Worm (Caenorhabditis elegans) whole organism, late embryonic: ENCODE results near the gene srh-20.

Experiments
- C08G9.2 ChIP-seq: sonication (generic microtip); optimal IDR thresholded peaks from 2 replicates; lab custom pipeline; 2016; ENCODE audit warnings: mild to moderate bottlenecking, missing genetic modification characterization, moderate library complexity, missing compliant biosample characterization
- C38D4.7 ChIP-seq: fragments of 200-800 bp; sonication (Bioruptor generic); optimal IDR thresholded peaks from 2 replicates; lab custom pipeline; 2018; ENCODE audit warnings: mild to moderate bottlenecking, missing genetic modification characterization, moderate library complexity, missing compliant biosample characterization
- K02D7.2 ChIP-seq: sonication (generic microtip); optimal IDR thresholded peaks from 2 replicates; lab custom pipeline; 2017; ENCODE audit warnings: mild to moderate bottlenecking, missing genetic modification characterization, missing compliant biosample characterization
- T23F11.4 ChIP-seq: fragments of 200-800 bp; sonication (Bioruptor generic); optimal IDR thresholded peaks from 2 replicates; lab custom pipeline; 2018; ENCODE audit warnings: mild to moderate bottlenecking, missing genetic modification characterization, missing compliant biosample characterization
- Y22D7AL.16 ChIP-seq: sonication (generic microtip); optimal IDR thresholded peaks from 2 replicates; lab custom pipeline; 2016; ENCODE audit warnings: missing genetic modification characterization, missing compliant biosample characterization
- ama-1 ChIP-seq: fragments of 150-350 bp; optimal IDR thresholded peaks from 2 replicates; lab custom pipeline; 2014
- ceh-18 ChIP-seq: sonication (generic microtip); optimal IDR thresholded peaks from 2 replicates; lab custom pipeline; 2016; ENCODE audit warnings: missing genetic modification characterization, missing compliant biosample characterization
- ceh-19 ChIP-seq: fragments of 200-800 bp; sonication (Bioruptor generic); optimal IDR thresholded peaks from 2 replicates; lab custom pipeline; 2018; ENCODE audit warnings: mild to moderate bottlenecking, missing genetic modification characterization, missing compliant biosample characterization
- ceh-2 ChIP-seq: sonication (generic microtip); optimal IDR thresholded peaks from 2 replicates; lab custom pipeline; 2016; ENCODE audit warnings: missing genotype, missing genetic modification characterization, missing compliant biosample characterization
- ceh-24 ChIP-seq: sonication (generic microtip); optimal IDR thresholded peaks from 2 replicates; lab custom pipeline; 2016; ENCODE audit warnings: mild to moderate bottlenecking, missing genetic modification characterization, missing compliant biosample characterization
- ceh-30 ChIP-seq: fragments of 150-350 bp; optimal IDR thresholded peaks from 2 replicates; lab custom pipeline; 2014; ENCODE audit warnings: missing biosample characterization, missing genetic modification characterization
- ceh-31 ChIP-seq: sonication (generic microtip); optimal IDR thresholded peaks from 2 replicates; lab custom pipeline; 2016; ENCODE audit warnings: missing genetic modification characterization, missing compliant biosample characterization
- ceh-34 ChIP-seq: sonication (generic microtip); optimal IDR thresholded peaks from 2 replicates; lab custom pipeline; 2016; ENCODE audit warnings: mild to moderate bottlenecking, missing genetic modification characterization, missing compliant biosample characterization
- ceh-45 ChIP-seq: fragments of 200-800 bp; sonication (Bioruptor generic); IDR thresholded peaks from 2 replicates; pipeline ENCODE4 v1.3.6; 2022; ENCODE audit warnings: missing genetic modification reagents, missing genetic modification characterization, missing compliant biosample characterization
- ceh-48 ChIP-seq: sonication (generic microtip); optimal IDR thresholded peaks from 2 replicates; lab custom pipeline; 2016; ENCODE audit warnings: missing genetic modification characterization, inconsistent platforms, missing compliant biosample characterization
- ceh-9 ChIP-seq: sonication (generic microtip); optimal IDR thresholded peaks from 2 replicates; lab custom pipeline; 2016; ENCODE audit warnings: mild to moderate bottlenecking, missing genetic modification characterization, inconsistent platforms, missing compliant biosample characterization
- che-1 ChIP-seq: sonication (generic microtip); optimal IDR thresholded peaks from 2 replicates; lab custom pipeline; 2016; ENCODE audit warnings: mild to moderate bottlenecking, missing genetic modification characterization, missing compliant biosample characterization
- dmd-4 ChIP-seq: sonication (generic microtip); optimal IDR thresholded peaks from 2 replicates; lab custom pipeline; 2016; ENCODE audit warnings: borderline replicate concordance, missing genetic modification characterization, missing compliant biosample characterization
- elt-4 ChIP-seq: sonication (generic microtip); optimal IDR thresholded peaks from 2 replicates; lab custom pipeline; 2016; ENCODE audit warnings: missing genetic modification characterization, missing compliant biosample characterization
- ets-4 ChIP-seq: sonication (generic microtip); optimal IDR thresholded peaks from 2 replicates; lab custom pipeline; 2016; ENCODE audit warnings: missing genetic modification characterization, missing compliant biosample characterization
- eyg-1 ChIP-seq: sonication (generic microtip); optimal IDR thresholded peaks from 2 replicates; lab custom pipeline; 2016; ENCODE audit warnings: missing genotype, missing genetic modification characterization, missing compliant biosample characterization
- fkh-10 ChIP-seq: fragments of 150-350 bp; optimal IDR thresholded peaks from 2 replicates; lab custom pipeline; 2014; ENCODE audit warnings: missing biosample characterization, missing genetic modification reagents, missing genetic modification characterization
- fkh-6 ChIP-seq: sonication (generic microtip); optimal IDR thresholded peaks from 2 replicates; lab custom pipeline; 2016; ENCODE audit warnings: missing genetic modification characterization, missing compliant biosample characterization
- gmeb-2 ChIP-seq: sonication (generic microtip); optimal IDR thresholded peaks from 2 replicates; lab custom pipeline; 2016; ENCODE audit warnings: missing genetic modification characterization, inconsistent platforms, missing compliant biosample characterization
- hlh-13 ChIP-seq: fragments of 200-800 bp; sonication (Bioruptor generic); optimal IDR thresholded peaks from 2 replicates; lab custom pipeline; 2018; ENCODE audit warnings: mild to moderate bottlenecking, missing genetic modification characterization, missing compliant biosample characterization
- hlh-15 ChIP-seq: sonication (generic microtip); optimal IDR thresholded peaks from 2 replicates; lab custom pipeline; 2016; ENCODE audit warnings: missing genetic modification characterization, missing compliant biosample characterization
- hlh-30 ChIP-seq: sonication (generic microtip); optimal IDR thresholded peaks from 2 replicates; lab custom pipeline; 2017; ENCODE audit warnings: antibody characterized with exemption, missing genetic modification characterization, missing compliant biosample characterization; ENCODE audit not compliant: insufficient read depth
- hlh-6 ChIP-seq: sonication (generic microtip); optimal IDR thresholded peaks from 2 replicates; lab custom pipeline; 2016; ENCODE audit warnings: missing genotype, missing genetic modification characterization, missing compliant biosample characterization
- hlh-8 ChIP-seq: sonication (generic microtip); optimal IDR thresholded peaks from 2 replicates; lab custom pipeline; 2016; ENCODE audit warnings: missing genotype, missing genetic modification characterization, missing compliant biosample characterization
- lim-6 ChIP-seq: sonication (generic microtip); optimal IDR thresholded peaks from 2 replicates; lab custom pipeline; 2016; ENCODE audit warnings: missing genetic modification characterization, missing compliant biosample characterization
- madf-2 ChIP-seq: sonication (generic microtip); optimal IDR thresholded peaks from 2 replicates; lab custom pipeline; 2017; ENCODE audit warnings: missing genetic modification characterization, missing compliant biosample characterization
- mec-3 ChIP-seq: sonication (generic microtip); optimal IDR thresholded peaks from 2 replicates; lab custom pipeline; 2016; ENCODE audit warnings: borderline replicate concordance, missing genetic modification characterization, missing compliant biosample characterization
- nfya-1 ChIP-seq: sonication (generic microtip); optimal IDR thresholded peaks from 2 replicates; lab custom pipeline; 2017; ENCODE audit warnings: missing genetic modification characterization, mild to moderate bottlenecking, missing compliant biosample characterization, antibody characterized with exemption, moderate library complexity
- nhr-11 ChIP-seq: fragments of 150-350 bp; optimal IDR thresholded peaks from 2 replicates; lab custom pipeline; 2014; ENCODE audit warnings: missing biosample characterization, missing genetic modification characterization
- odd-2 ChIP-seq: sonication (generic microtip); optimal IDR thresholded peaks from 2 replicates; lab custom pipeline; 2017; ENCODE audit warnings: antibody characterized with exemption, mild to moderate bottlenecking, missing genetic modification characterization, missing compliant biosample characterization
- pag-3 ChIP-seq: sonication (generic microtip); optimal IDR thresholded peaks from 2 replicates; lab custom pipeline; 2016; ENCODE audit warnings: missing compliant biosample characterization, missing genetic modification characterization, borderline replicate concordance
- pat-9 ChIP-seq: fragments of 200-800 bp; sonication (Bioruptor generic); optimal IDR thresholded peaks from 2 replicates; lab custom pipeline; 2018; ENCODE audit warnings: mild to moderate bottlenecking, missing genetic modification characterization, moderate library complexity, missing compliant biosample characterization
- pax-1 ChIP-seq: fragments of 150-350 bp; optimal IDR thresholded peaks from 2 replicates; lab custom pipeline; 2014; ENCODE audit warnings: missing biosample characterization, missing genetic modification characterization
- pha-2 ChIP-seq: sonication (generic microtip); optimal IDR thresholded peaks from 2 replicates; lab custom pipeline; 2017; ENCODE audit warnings: mild to moderate bottlenecking, missing genetic modification characterization, missing compliant biosample characterization
- pha-4 ChIP-seq: fragments of 150-350 bp; optimal IDR thresholded peaks from 2 replicates; lab custom pipeline; 2018; ENCODE audit warnings: missing biosample characterization, missing genetic modification reagents, missing genetic modification characterization
- pqm-1 ChIP-seq: sonication (generic microtip); optimal IDR thresholded peaks from 2 replicates; lab custom pipeline; 2016; ENCODE audit warnings: missing genetic modification characterization, missing compliant biosample characterization
- pros-1 ChIP-seq: fragments of 150-350 bp; optimal IDR thresholded peaks from 2 replicates; lab custom pipeline; 2014; ENCODE audit warnings: missing biosample characterization, missing genetic modification reagents, missing genetic modification characterization
- ref-2 ChIP-seq: sonication (generic microtip); optimal IDR thresholded peaks from 2 replicates; lab custom pipeline; 2016; ENCODE audit warnings: missing genetic modification characterization, missing compliant biosample characterization
- rnt-1 ChIP-seq: sonication (generic microtip); optimal IDR thresholded peaks from 2 replicates; lab custom pipeline; 2016; ENCODE audit warnings: missing genetic modification characterization, missing compliant biosample characterization
- sdc-2 ChIP-seq: sonication (generic microtip); optimal IDR thresholded peaks from 2 replicates; lab custom pipeline; 2016; ENCODE audit warnings: missing genotype, missing genetic modification characterization, missing compliant biosample characterization
- sox-2 ChIP-seq: fragments of 200-800 bp; sonication (Bioruptor generic); IDR thresholded peaks from 2 replicates; pipeline ENCODE4 v1.3.6; 2022; ENCODE audit warnings: missing genetic modification reagents, missing genetic modification characterization, missing compliant biosample characterization
- sox-4 ChIP-seq: sonication (generic microtip); optimal IDR thresholded peaks from 2 replicates; lab custom pipeline; 2017; ENCODE audit warnings: mild to moderate bottlenecking, missing genetic modification characterization, inconsistent platforms, missing compliant biosample characterization
- tbx-2 ChIP-seq: sonication (generic microtip); optimal IDR thresholded peaks from 2 replicates; lab custom pipeline; 2016; ENCODE audit warnings: missing genetic modification characterization, missing compliant biosample characterization
- tbx-7 ChIP-seq: sonication (generic microtip); optimal IDR thresholded peaks from 2 replicates; lab custom pipeline; 2016; ENCODE audit warnings: missing genotype, missing genetic modification characterization, missing compliant biosample characterization
- ttx-3 ChIP-seq: sonication (generic microtip); optimal IDR thresholded peaks from 2 replicates; lab custom pipeline; 2016; ENCODE audit warnings: missing genetic modification reagents, missing genetic modification characterization, missing compliant biosample characterization
- unc-3 ChIP-seq, 2 experiments: fragments of 200-800 bp in 1 of 2; sonication (Bioruptor generic) in 1 of 2; sonication (generic microtip) in 1 of 2; conservative IDR thresholded peaks in 1 of 2; optimal IDR thresholded peaks in 1 of 2; 2 replicates each; pipeline versions ENCODE4 v1.3.6 to Lab custom; 2016 to 2022; ENCODE audit warnings: missing compliant biosample characterization in 2 of 2, missing genetic modification characterization in 2 of 2, missing genetic modification reagents in 1 of 2
- zip-5 ChIP-seq: sonication (generic microtip); optimal IDR thresholded peaks from 2 replicates; lab custom pipeline; 2016; ENCODE audit warnings: missing genetic modification characterization, missing compliant biosample characterization
- ztf-16 ChIP-seq: sonication (generic microtip); optimal IDR thresholded peaks from 2 replicates; lab custom pipeline; 2017; ENCODE audit warnings: missing genetic modification characterization, missing compliant biosample characterization

Gene srh-20

ce11 chrV:4964020-4964635, 39.4 kb downstream of the srh-20 start:
- TF ChIP-seq pha-2 (tag; lab: Kevin White, UChicago) (peak; percentile 13), ceh-45 (no peak), odd-2 (tag; lab: Kevin White, UChicago) (no peak), nhr-11 (tag; lab: Kevin White, UChicago) (no peak), ceh-2 (peak; percentile 51), dmd-4 (tag; lab: Kevin White, UChicago) (no peak), zip-5 (no peak), ceh-24 (tag; lab: Kevin White, UChicago) (no peak), ztf-16 (no peak), sox-2 (GFP tag; lab: Robert Waterston, UW) (no peak), K02D7.2 (tag; lab: Kevin White, UChicago) (no peak), madf-2 (tag; lab: Kevin White, UChicago) (no peak), elt-4 (tag; lab: Kevin White, UChicago) (no peak), sox-4 (tag; lab: Kevin White, UChicago) (no peak), tbx-2 (tag; lab: Kevin White, UChicago) (peak; percentile 45), fkh-10 (GFP tag; lab: Kevin White, UChicago) (no peak), ceh-30 (no peak), hlh-13 (no peak), C38D4.7 (GFP tag; lab: Kevin White, UChicago) (no peak), ceh-9 (tag; lab: Kevin White, UChicago) (no peak), ceh-18 (tag; lab: Kevin White, UChicago) (peak; percentile 39), pax-1 (tag; lab: Kevin White, UChicago) (no peak), hlh-8 (tag; lab: Kevin White, UChicago) (no peak), rnt-1 (tag; lab: Kevin White, UChicago) (peak; percentile 34), ama-1 (no peak), nfya-1 (tag; lab: Kevin White, UChicago) (peak; percentile 65), ceh-19 (GFP tag; lab: Kevin White, UChicago) (peak; percentile 60), hlh-30 (tag; lab: Kevin White, UChicago) (peak; percentile 7), ttx-3 (no peak), Y22D7AL.16 (no peak), C08G9.2 (tag; lab: Kevin White, UChicago) (no peak), hlh-6 (tag; lab: Kevin White, UChicago) (peak; percentile 39), pros-1 (tag; lab: Kevin White, UChicago) (no peak), ets-4 (tag; lab: Kevin White, UChicago) (no peak), mec-3 (no peak), fkh-6 (peak; percentile 16), pat-9 (tag; lab: Kevin White, UChicago) (peak; percentile 21), ceh-34 (tag; lab: Kevin White, UChicago) (peak; percentile 71), sdc-2 (no peak), pag-3 (tag; lab: Kevin White, UChicago) (no peak), gmeb-2 (no peak), ref-2 (tag; lab: Kevin White, UChicago) (peak; percentile 64), eyg-1 (tag; lab: Kevin White, UChicago) (no peak), lim-6 (tag; lab: Kevin White, UChicago) (no peak), ceh-48 (tag; lab: Kevin White, UChicago) (peak; percentile 51), ceh-31 (peak; percentile 57), hlh-15 (no peak), pha-4 (tag; lab: Kevin White, UChicago) (no peak), pqm-1 (no peak), unc-3 (GFP tag; conservative IDR thresholded peaks at IDR 0.05; lab: Robert Waterston, UW) (no peak), unc-3 (tag; optimal IDR thresholded peaks at IDR 0.05; lab: Kevin White, UChicago) (peak; percentile 20), T23F11.4 (GFP tag; lab: Kevin White, UChicago) (no peak), tbx-7 (tag; lab: Kevin White, UChicago) (no peak), che-1 (no peak)
